1 fruit fly cellular context compared by ENCODE assay signal in the genomic region with DNA sequence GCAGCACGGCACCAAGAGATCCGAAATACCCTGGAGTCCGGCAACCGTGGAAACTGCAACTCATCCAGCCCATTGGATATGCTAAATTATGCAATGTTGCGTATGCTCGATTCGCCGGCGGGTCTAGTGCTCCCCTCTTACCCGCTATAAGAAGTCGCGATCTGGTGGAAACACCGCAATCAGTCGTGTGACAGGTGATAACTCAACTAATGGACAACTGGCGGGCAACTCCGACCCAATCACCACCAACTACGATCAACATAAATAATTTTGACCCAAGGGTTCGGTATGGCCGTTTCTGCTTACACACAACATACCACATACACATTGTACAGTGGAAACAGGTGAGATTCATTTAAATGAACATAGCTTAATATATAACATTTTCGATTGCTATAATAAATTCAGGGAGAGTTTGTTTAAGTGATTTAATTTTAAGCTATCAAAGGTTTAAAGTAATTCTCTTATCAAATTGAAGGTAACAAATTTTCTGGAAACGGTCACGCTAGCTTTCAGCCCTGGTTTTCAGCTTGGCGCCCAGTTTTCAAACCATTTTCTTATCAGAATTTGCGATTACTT.
TF ChIP-seq lines count a peak whose summit lies in the region.

A gene (minus strand): TSS at position 282 of the 579 bp plus-strand sequence.

TF ChIP-seq in whole organism, embryonic, 481 proteins besides CTCF, POLR2A, EP300 and RAD21 (continued from another document and continues in another):
- TF ChIP-seq CG18011 (GFP tag; optimal IDR thresholded peaks at IDR 0.05; lab: Kevin White, UChicago) (no peak), Jarid2 (GFP tag; optimal IDR thresholded peaks at IDR 0.05; lab: Kevin White, UChicago) (peak; percentile 51), CG10979 (tag; optimal IDR thresholded peaks at IDR 0.05; lab: Kevin White, UChicago) (peak; percentile 32), toy (GFP tag; IDR thresholded peaks at IDR 0.05; lab: Robert Waterston, UW) (no peak), ab (GFP tag; optimal IDR thresholded peaks at IDR 0.05; lab: Kevin White, UChicago) (no peak), gcm (GFP tag; optimal IDR thresholded peaks at IDR 0.05; lab: Kevin White, UChicago) (no peak), CG1792 (GFP tag; optimal IDR thresholded peaks at IDR 0.05; lab: Kevin White, UChicago) (no peak), row (GFP tag; IDR thresholded peaks at IDR 0.05; lab: Robert Waterston, UW) (peak; percentile 67), CG17829 (tag; optimal IDR thresholded peaks at IDR 0.05; lab: Kevin White, UChicago) (peak; percentile 53), hb (GFP tag; IDR thresholded peaks at IDR 0.05; lab: Robert Waterston, UW; ENCODE audit: partially characterized antibody) (no peak), CG12104 (GFP tag; optimal IDR thresholded peaks at IDR 0.05; lab: Kevin White, UChicago) (no peak), CG4707 (GFP tag; optimal IDR thresholded peaks at IDR 0.05; lab: Kevin White, UChicago) (no peak), usp (GFP tag; optimal IDR thresholded peaks at IDR 0.05; lab: Kevin White, UChicago) (no peak), CG32532 (GFP tag; IDR thresholded peaks at IDR 0.05; lab: Robert Waterston, UW) (no peak), pzg (GFP tag; optimal IDR thresholded peaks at IDR 0.05; lab: Kevin White, UChicago) (peak; percentile 86), Sry-δ (GFP tag; optimal IDR thresholded peaks at IDR 0.05; lab: Kevin White, UChicago) (peak; percentile 42), lmd (GFP tag; IDR thresholded peaks at IDR 0.05; lab: Robert Waterston, UW) (no peak), CG11456 (GFP tag; IDR thresholded peaks at IDR 0.05; lab: Robert Waterston, UW) (no peak), MESR4 (GFP tag; optimal IDR thresholded peaks at IDR 0.05; lab: Kevin White, UChicago) (peak; percentile 82), ind (GFP tag; optimal IDR thresholded peaks at IDR 0.05; lab: Kevin White, UChicago) (no peak), CG14050 (GFP tag; IDR thresholded peaks at IDR 0.05; lab: Robert Waterston, UW) (no peak), nmo (GFP tag; optimal IDR thresholded peaks at IDR 0.05; lab: Kevin White, UChicago) (peak; percentile 67), CG9215 (GFP tag; IDR thresholded peaks at IDR 0.05; lab: Robert Waterston, UW) (no peak), CG7839 (tag; optimal IDR thresholded peaks at IDR 0.05; lab: Kevin White, UChicago) (no peak), lola (GFP tag; optimal IDR thresholded peaks at IDR 0.05; lab: Kevin White, UChicago) (no peak), CG13287 (GFP tag; IDR thresholded peaks at IDR 0.05; lab: Robert Waterston, UW; ENCODE audit: partially characterized antibody) (peak; percentile 26), sisA (GFP tag; IDR thresholded peaks at IDR 0.05; lab: Robert Waterston, UW) (no peak), CG7928 (GFP tag; optimal IDR thresholded peaks at IDR 0.05; lab: Kevin White, UChicago) (peak; percentile 96), CG4328 (GFP tag; optimal IDR thresholded peaks at IDR 0.05; lab: Kevin White, UChicago) (no peak), Optix (GFP tag; IDR thresholded peaks at IDR 0.05; lab: Robert Waterston, UW) (no peak), bab2 (GFP tag; optimal IDR thresholded peaks at IDR 0.05; lab: Kevin White, UChicago) (no peak), Blimp-1 (GFP tag; optimal IDR thresholded peaks at IDR 0.05; lab: Kevin White, UChicago) (no peak), Rfx (GFP tag; IDR thresholded peaks at IDR 0.05; lab: Robert Waterston, UW) (no peak), tna (GFP tag; IDR thresholded peaks at IDR 0.05; lab: Robert Waterston, UW; ENCODE audit: partially characterized antibody) (no peak), HLH3B (GFP tag; IDR thresholded peaks at IDR 0.05; lab: Robert Waterston, UW) (no peak), Dp (GFP tag; optimal IDR thresholded peaks at IDR 0.05; lab: Kevin White, UChicago) (peak; percentile 94), Stat92E (GFP tag; optimal IDR thresholded peaks at IDR 0.05; lab: Kevin White, UChicago) (peak in 1 of 3 experiments; percentile 29), Deaf1 (tag; optimal IDR thresholded peaks at IDR 0.05; lab: Kevin White, UChicago) (no peak), CG8359 (GFP tag; optimal IDR thresholded peaks at IDR 0.05; lab: Kevin White, UChicago; ENCODE audit: borderline replicate concordance) (no peak), E2f1 (GFP tag; IDR thresholded peaks at IDR 0.05; lab: Robert Waterston, UW) (no peak), ken (GFP tag; IDR thresholded peaks at IDR 0.05; lab: Robert Waterston, UW) (no peak), chif (GFP tag; optimal IDR thresholded peaks at IDR 0.05; lab: Kevin White, UChicago) (peak in 1 of 2 experiments; percentile 6), CG9437 (GFP tag; optimal IDR thresholded peaks at IDR 0.05; lab: Kevin White, UChicago) (no peak), Lhr (GFP tag; optimal IDR thresholded peaks at IDR 0.05; lab: Kevin White, UChicago) (peak; percentile 52), Spps (tag; optimal IDR thresholded peaks at IDR 0.05; lab: Kevin White, UChicago) (no peak), HmgZ (tag; optimal IDR thresholded peaks at IDR 0.05; lab: Kevin White, UChicago) (peak; percentile 42), kni (GFP tag; optimal IDR thresholded peaks at IDR 0.05; lab: Kevin White, UChicago) (no peak), CG4360 (GFP tag; IDR thresholded peaks at IDR 0.05; lab: Robert Waterston, UW) (no peak), Oli (tag; optimal IDR thresholded peaks at IDR 0.05; lab: Kevin White, UChicago) (no peak), schlank (tag; optimal IDR thresholded peaks at IDR 0.05; lab: Kevin White, UChicago) (no peak), zf30C (GFP tag; optimal IDR thresholded peaks at IDR 0.05; lab: Kevin White, UChicago) (no peak), CG7372 (GFP tag; IDR thresholded peaks at IDR 0.05; lab: Robert Waterston, UW) (no peak), CG10431 (GFP tag; optimal IDR thresholded peaks at IDR 0.05; lab: Kevin White, UChicago) (no peak), MBD-R2 (GFP tag; IDR thresholded peaks at IDR 0.05; lab: Robert Waterston, UW) (peak; percentile 61; the same call in 1 of the 2 replicates), Dip2 (GFP tag; IDR thresholded peaks at IDR 0.05; lab: Robert Waterston, UW) (no peak), insv (GFP tag; optimal IDR thresholded peaks at IDR 0.05; lab: Kevin White, UChicago) (peak; percentile 95 to 99), C15 (GFP tag; IDR thresholded peaks at IDR 0.05; lab: Robert Waterston, UW) (no peak), BEAF-32 (GFP tag; optimal IDR thresholded peaks at IDR 0.05; lab: Kevin White, UChicago) (peak; percentile 47), CG9727 (GFP tag; optimal IDR thresholded peaks at IDR 0.05; lab: Kevin White, UChicago) (peak; percentile 9), slbo (GFP tag; IDR thresholded peaks at IDR 0.05; lab: Robert Waterston, UW) (no peak), CG12659 (GFP tag; optimal IDR thresholded peaks at IDR 0.05; lab: Kevin White, UChicago) (peak; percentile 54), Gug (GFP tag; IDR thresholded peaks at IDR 0.05; lab: Robert Waterston, UW) (no peak), Lim3 (GFP tag; IDR thresholded peaks at IDR 0.05; lab: Robert Waterston, UW) (no peak), ewg (GFP tag; optimal IDR thresholded peaks at IDR 0.05; lab: Kevin White, UChicago) (no peak), CG10321 (GFP tag; IDR thresholded peaks at IDR 0.05; lab: Robert Waterston, UW) (no peak), CG2202 (tag; optimal IDR thresholded peaks at IDR 0.05; lab: Kevin White, UChicago) (peak; percentile 1), cad (GFP tag; optimal IDR thresholded peaks at IDR 0.05; lab: Kevin White, UChicago) (no peak), wek (GFP tag; optimal IDR thresholded peaks at IDR 0.05; lab: Kevin White, UChicago) (no peak), Ets97D (GFP tag; optimal IDR thresholded peaks at IDR 0.05; lab: Kevin White, UChicago) (peak; percentile 58), pita (GFP tag; optimal IDR thresholded peaks at IDR 0.05; lab: Kevin White, UChicago) (no peak), cwo (GFP tag; optimal IDR thresholded peaks at IDR 0.05; lab: Kevin White, UChicago) (peak; percentile 8), tin (GFP tag; optimal IDR thresholded peaks at IDR 0.05; lab: Kevin White, UChicago) (no peak), p53 (GFP tag; optimal IDR thresholded peaks at IDR 0.05; lab: Kevin White, UChicago) (no peak), CG12391 (tag; optimal IDR thresholded peaks at IDR 0.05; lab: Kevin White, UChicago) (peak; percentile 64), zen2 (GFP tag; IDR thresholded peaks at IDR 0.05; lab: Robert Waterston, UW; ENCODE audit: partially characterized antibody) (no peak), Max (GFP tag; optimal IDR thresholded peaks at IDR 0.05; lab: Kevin White, UChicago) (peak; percentile 1), run (tag; optimal IDR thresholded peaks at IDR 0.05; lab: Kevin White, UChicago) (no peak), grau (tag; optimal IDR thresholded peaks at IDR 0.05; lab: Kevin White, UChicago) (peak; percentile 77), YL-1 (GFP tag; optimal IDR thresholded peaks at IDR 0.05; lab: Kevin White, UChicago) (peak; percentile 53), Lpt (GFP tag; optimal IDR thresholded peaks at IDR 0.05; lab: Kevin White, UChicago) (no peak), CG6175 (GFP tag; IDR thresholded peaks at IDR 0.05; lab: Robert Waterston, UW) (no peak), CG13424 (tag; optimal IDR thresholded peaks at IDR 0.05; lab: Kevin White, UChicago) (peak; percentile 5), zen (tag; optimal IDR thresholded peaks at IDR 0.05; lab: Kevin White, UChicago) (peak; percentile 38), CG2120 (GFP tag; optimal IDR thresholded peaks at IDR 0.05; lab: Kevin White, UChicago) (peak; percentile 31), CG17328 (GFP tag; IDR thresholded peaks at IDR 0.05; lab: Robert Waterston, UW) (no peak), tll (GFP tag; optimal IDR thresholded peaks at IDR 0.05; lab: Kevin White, UChicago) (no peak), CG17186 (GFP tag; optimal IDR thresholded peaks at IDR 0.05; lab: Kevin White, UChicago) (peak; percentile 57), Dll (GFP tag; IDR thresholded peaks at IDR 0.05; lab: Robert Waterston, UW; ENCODE audit: partially characterized antibody) (no peak), CG2678 (tag; optimal IDR thresholded peaks at IDR 0.05; lab: Kevin White, UChicago) (no peak), phol (tag; optimal IDR thresholded peaks at IDR 0.05; lab: Kevin White, UChicago) (peak; percentile 57), CG13775 (GFP tag; optimal IDR thresholded peaks at IDR 0.05; lab: Kevin White, UChicago) (no peak), dpn (GFP tag; optimal IDR thresholded peaks at IDR 0.05; lab: Kevin White, UChicago) (no peak), Mad (GFP tag; optimal IDR thresholded peaks at IDR 0.05; lab: Kevin White, UChicago) (no peak), CG13894 (tag; optimal IDR thresholded peaks at IDR 0.05; lab: Kevin White, UChicago) (no peak), Nf-YC (tag; optimal IDR thresholded peaks at IDR 0.05; lab: Kevin White, UChicago) (no peak), otp (GFP tag; IDR thresholded peaks at IDR 0.05; lab: Robert Waterston, UW) (no peak), Dref (GFP tag; IDR thresholded peaks at IDR 0.05; lab: Robert Waterston, UW) (no peak), Drgx (GFP tag; IDR thresholded peaks at IDR 0.05; lab: Robert Waterston, UW) (no peak), sim (GFP tag; IDR thresholded peaks at IDR 0.05; lab: Robert Waterston, UW) (no peak), CG15514 (GFP tag; optimal IDR thresholded peaks at IDR 0.05; lab: Kevin White, UChicago) (peak; percentile 62), yki (optimal IDR thresholded peaks at IDR 0.05; lab: Kevin White, UChicago) (no peak), sug (tag; optimal IDR thresholded peaks at IDR 0.05; lab: Kevin White, UChicago) (peak; percentile 47), vvl (GFP tag; IDR thresholded peaks at IDR 0.05; lab: Robert Waterston, UW) (peak; percentile 81), ro (GFP tag; IDR thresholded peaks at IDR 0.05; lab: Robert Waterston, UW) (no peak), scrt (GFP tag; optimal IDR thresholded peaks at IDR 0.05; lab: Kevin White, UChicago) (no peak), sens-2 (GFP tag; IDR thresholded peaks at IDR 0.05; lab: Robert Waterston, UW) (no peak), CG11560 (tag; IDR thresholded peaks at IDR 0.05; lab: Robert Waterston, UW) (no peak), odd (GFP tag; optimal IDR thresholded peaks at IDR 0.05; lab: Kevin White, UChicago) (no peak), CG7357 (GFP tag; IDR thresholded peaks at IDR 0.05; lab: Robert Waterston, UW) (peak; percentile 92), trem (tag; optimal IDR thresholded peaks at IDR 0.05; lab: Kevin White, UChicago) (peak; percentile 83), Gsc (GFP tag; IDR thresholded peaks at IDR 0.05; lab: Robert Waterston, UW) (no peak), ac (GFP tag; optimal IDR thresholded peaks at IDR 0.05; lab: Kevin White, UChicago) (no peak), hbn (GFP tag; IDR thresholded peaks at IDR 0.05; lab: Robert Waterston, UW; ENCODE audit: partially characterized antibody) (no peak), CG4820 (GFP tag; optimal IDR thresholded peaks at IDR 0.05; lab: Kevin White, UChicago) (no peak), CG11085 (GFP tag; IDR thresholded peaks at IDR 0.05; lab: Robert Waterston, UW) (no peak), tup (GFP tag; optimal IDR thresholded peaks at IDR 0.05; lab: Kevin White, UChicago) (no peak), CG31224 (GFP tag; IDR thresholded peaks at IDR 0.05; lab: Robert Waterston, UW) (no peak), Med (GFP tag; lab: Kevin White, UChicago) (peak; percentile 81), sqz (GFP tag; optimal IDR thresholded peaks at IDR 0.05; lab: Kevin White, UChicago) (no peak), pb (GFP tag; optimal IDR thresholded peaks at IDR 0.05; lab: Kevin White, UChicago) (no peak), CG8388 (GFP tag; optimal IDR thresholded peaks at IDR 0.05; lab: Kevin White, UChicago) (no peak), ATbp (GFP tag; optimal IDR thresholded peaks at IDR 0.05; lab: Kevin White, UChicago) (no peak), esg (GFP tag; conservative IDR thresholded peaks at IDR 0.05; lab: Robert Waterston, UW) (no peak), Hr78 (GFP tag; optimal IDR thresholded peaks at IDR 0.05; lab: Kevin White, UChicago) (peak in 1 of 2 experiments; percentile 69), CG42726 (GFP tag; IDR thresholded peaks at IDR 0.05; lab: Robert Waterston, UW; ENCODE audit: partially characterized antibody) (no peak), ssp (GFP tag; IDR thresholded peaks at IDR 0.05; lab: Robert Waterston, UW) (peak; percentile 74), ham (GFP tag; IDR thresholded peaks at IDR 0.05; lab: Robert Waterston, UW) (no peak), Dfd (GFP tag; optimal IDR thresholded peaks at IDR 0.05; lab: Kevin White, UChicago) (no peak), Fer1 (GFP tag; optimal IDR thresholded peaks at IDR 0.05; lab: Kevin White, UChicago) (no peak), CG15011 (GFP tag; optimal IDR thresholded peaks at IDR 0.05; lab: Kevin White, UChicago) (no peak), CHES-1-like (GFP tag; optimal IDR thresholded peaks at IDR 0.05; lab: Kevin White, UChicago) (peak; percentile 3)
